Worm (Caenorhabditis elegans): Measurements from ENCODE around the gene scvp-1.

DNA sequence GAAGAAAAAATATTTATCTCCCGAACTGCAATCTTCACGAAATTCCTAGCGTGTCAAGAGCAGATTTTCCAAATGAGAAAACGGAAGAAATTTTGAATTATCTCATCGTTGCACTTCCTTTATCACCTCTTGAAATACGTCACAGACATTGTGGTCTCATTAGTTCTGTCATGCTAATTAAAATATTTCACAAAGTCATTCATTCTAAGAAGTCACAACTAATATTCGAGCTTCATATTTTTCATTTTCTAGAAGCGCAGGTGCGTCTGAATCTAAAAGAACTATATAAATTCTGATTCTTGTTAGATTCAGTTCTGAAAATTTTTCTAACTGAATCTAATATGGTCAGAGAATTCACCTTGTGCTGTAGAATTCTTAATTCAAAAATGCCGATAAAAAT, 16.1 kb upstream of the scvp-1 start:
- TF ChIP-seq madf-3 (GFP tag; IDR thresholded peaks at IDR 0.05) (no peak), F39B2.1 (GFP tag; IDR thresholded peaks at IDR 0.05) (no peak), ets-4 (GFP tag; optimal IDR thresholded peaks at IDR 0.05) (no peak), bed-1 (GFP tag; IDR thresholded peaks at IDR 0.05) (no peak), tbp1 (GFP tag; optimal IDR thresholded peaks at IDR 0.05) (no peak)

All from whole organism, young adult.